Worm (Caenorhabditis elegans) whole organism, mixed stage, embryonic: Measurements from ENCODE around the gene ogt-1.
A peak's percentile ranks its signal among the peaks of the same experiment; 100 is the strongest.
"Not testable (repeated sequence)": the region's sequence is repeated elsewhere in the genome, so short reads cannot be mapped to it uniquely, and the experiment has no call there.

Experiments
- ceh-39 ChIP-seq: fragments of 150-350 bp; optimal IDR thresholded peaks from 2 replicates; lab custom pipeline; 2014; ENCODE audit warnings: missing biosample characterization, missing genetic modification characterization
- ceh-43 ChIP-seq: fragments of 200-800 bp; sonication (Bioruptor generic); optimal IDR thresholded peaks from 2 replicates; lab custom pipeline; 2018; ENCODE audit warnings: mild to moderate bottlenecking, missing genetic modification characterization, moderate library complexity, missing compliant biosample characterization
- ceh-83 ChIP-seq: fragments of 200-800 bp; sonication (Bioruptor generic); optimal IDR thresholded peaks from 2 replicates; lab custom pipeline; 2018; ENCODE audit warnings: mild to moderate bottlenecking, missing genetic modification characterization, missing compliant biosample characterization
- ces-1 ChIP-seq: fragments of 150-350 bp; optimal IDR thresholded peaks from 2 replicates; lab custom pipeline; 2014; ENCODE audit warnings: missing biosample characterization, missing genetic modification reagents, missing genetic modification characterization
- elt-1 ChIP-seq: sonication (generic microtip); optimal IDR thresholded peaks from 2 replicates; lab custom pipeline; 2017; ENCODE audit warnings: missing genetic modification characterization, mild to moderate bottlenecking, missing compliant biosample characterization, antibody characterized with exemption, moderate library complexity, borderline replicate concordance; ENCODE audit not compliant: insufficient read depth
- elt-3 ChIP-seq: fragments of 150-350 bp; optimal IDR thresholded peaks from 2 replicates; lab custom pipeline; 2014; ENCODE audit warnings: missing biosample characterization, missing genetic modification characterization
- flh-1 ChIP-seq: fragments of 200-800 bp; sonication (Bioruptor generic); optimal IDR thresholded peaks from 2 replicates; lab custom pipeline; 2018; ENCODE audit warnings: mild to moderate bottlenecking, missing genetic modification characterization, moderate library complexity, missing compliant biosample characterization
- ham-2 ChIP-seq: fragments of 200-800 bp; sonication (Bioruptor generic); optimal IDR thresholded peaks from 2 replicates; lab custom pipeline; 2018; ENCODE audit warnings: mild to moderate bottlenecking, missing genetic modification characterization, missing compliant biosample characterization
- hlh-1 ChIP-seq: fragments of 150-350 bp; optimal IDR thresholded peaks from 2 replicates; lab custom pipeline; 2014; ENCODE audit warnings: missing biosample characterization, missing genetic modification reagents, missing genetic modification characterization
- lin-13 ChIP-seq: fragments of 150-350 bp; optimal IDR thresholded peaks from 2 replicates; lab custom pipeline; 2014; ENCODE audit warnings: missing biosample characterization, missing genetic modification characterization
- lin-32 ChIP-seq: fragments of 200-800 bp; sonication (Bioruptor generic); optimal IDR thresholded peaks from 2 replicates; lab custom pipeline; 2018; ENCODE audit warnings: mild to moderate bottlenecking, missing genetic modification characterization, missing compliant biosample characterization
- lsy-2 ChIP-seq: fragments of 150-350 bp; optimal IDR thresholded peaks from 2 replicates; lab custom pipeline; 2014; ENCODE audit warnings: missing biosample characterization, missing genetic modification characterization
- mep-1 ChIP-seq: fragments of 150-350 bp; optimal IDR thresholded peaks from 2 replicates; lab custom pipeline; 2017; ENCODE audit warnings: missing biosample characterization, missing genetic modification reagents, missing genetic modification characterization, inconsistent platforms
- mls-2 ChIP-seq: sonication (generic microtip); optimal IDR thresholded peaks from 2 replicates; lab custom pipeline; 2016; ENCODE audit warnings: mild to moderate bottlenecking, missing genetic modification characterization, moderate library complexity, missing compliant biosample characterization
- nhr-28 ChIP-seq: fragments of 150-350 bp; optimal IDR thresholded peaks from 2 replicates; lab custom pipeline; 2014; ENCODE audit warnings: missing biosample characterization, missing genetic modification characterization
- sem-2 ChIP-seq: fragments of 200-800 bp; sonication (Bioruptor generic); optimal IDR thresholded peaks from 2 replicates; lab custom pipeline; 2018; ENCODE audit warnings: mild to moderate bottlenecking, missing genetic modification characterization, missing compliant biosample characterization
- snpc-4 ChIP-seq: fragments of 150-350 bp; optimal IDR thresholded peaks from 2 replicates; lab custom pipeline; 2014; ENCODE audit warnings: missing biosample characterization, missing genetic modification characterization
- tbx-8 ChIP-seq: fragments of 200-800 bp; sonication (Bioruptor generic); optimal IDR thresholded peaks from 2 replicates; lab custom pipeline; 2018; ENCODE audit warnings: mild to moderate bottlenecking, missing genetic modification characterization, moderate library complexity, missing compliant biosample characterization
- unc-39 ChIP-seq: fragments of 150-350 bp; optimal IDR thresholded peaks from 2 replicates; lab custom pipeline; 2014; ENCODE audit warnings: missing biosample characterization, missing genetic modification characterization
- unc-62 ChIP-seq: fragments of 150-350 bp; optimal IDR thresholded peaks from 2 replicates; lab custom pipeline; 2014; ENCODE audit warnings: missing biosample characterization, missing genetic modification reagents, missing genetic modification characterization
- zip-8 ChIP-seq: fragments of 150-350 bp; optimal IDR thresholded peaks from 2 replicates; lab custom pipeline; 2014; ENCODE audit warnings: missing biosample characterization, missing genetic modification characterization
- ztf-11 ChIP-seq: fragments of 150-350 bp; optimal IDR thresholded peaks from 2 replicates; lab custom pipeline; 2014; ENCODE audit warnings: missing biosample characterization, missing genetic modification characterization

Gene ogt-1

ce11 chrIII:7142172-7142601 lies 11.4 kb downstream of the ogt-1 start:
- peak; percentile 5 for TF ChIP-seq ces-1 (GFP tag; lab: Kevin White, UChicago)
- TF ChIP-seq mep-1 (tag; lab: Kevin White, UChicago): no peak

ce11 chrIII:7141285-7141715 lies 12.3 kb downstream of the ogt-1 start:
- TF ChIP-seq mep-1 (tag; lab: Kevin White, UChicago): no peak
- peak; percentile 19 for TF ChIP-seq hlh-1 (tag; lab: Kevin White, UChicago)
- TF ChIP-seq ceh-43 (GFP tag; lab: Kevin White, UChicago): no peak
- no peak for TF ChIP-seq elt-1 (tag; lab: Kevin White, UChicago)
- TF ChIP-seq mls-2 (tag; lab: Kevin White, UChicago): no peak
- no peak for TF ChIP-seq sem-2 (GFP tag; lab: Kevin White, UChicago)

ce11 chrIII:7140228-7140710 lies 13.3 kb downstream of the ogt-1 start:
- TF ChIP-seq zip-8 (tag; lab: Kevin White, UChicago) (no peak), lin-13 (tag; lab: Kevin White, UChicago) (no peak), ceh-83 (GFP tag; lab: Kevin White, UChicago) (peak; percentile 74), ztf-11 (tag; lab: Kevin White, UChicago) (no peak), ham-2 (GFP tag; lab: Kevin White, UChicago) (no peak), lin-32 (GFP tag; lab: Kevin White, UChicago) (no peak)

- no peak for TF ChIP-seq ces-1 (GFP tag; lab: Kevin White, UChicago)
- no peak for TF ChIP-seq ceh-39
These were observed 15.4 kb downstream of the ogt-1 start, which contains the start of gene B0280.11 for ce11 chrIII:7138178-7138577. Gene B0280.11 (minus strand): TSS chrIII:7138278.

- no peak for TF ChIP-seq elt-1 (tag; lab: Kevin White, UChicago)
- no peak for TF ChIP-seq zip-8 (tag; lab: Kevin White, UChicago)
- no peak for TF ChIP-seq tbx-8 (GFP tag; lab: Kevin White, UChicago)
- TF ChIP-seq hlh-1 (tag; lab: Kevin White, UChicago): no peak
These were observed 17.6 kb downstream of the ogt-1 start, which contains the start of gene B0280.17 for ce11 chrIII:7136015-7136414. Gene B0280.17 (minus strand): TSS chrIII:7136115.

- no peak for TF ChIP-seq elt-3 (tag; lab: Kevin White, UChicago)
- peak; percentile 27 for TF ChIP-seq ces-1 (GFP tag; lab: Kevin White, UChicago)
These were observed 20.0 kb downstream of the ogt-1 start, which contains the start of the genes pot-1 and ggtb-1 for ce11 chrIII:7133559-7133958. Gene pot-1 (minus strand): TSS chrIII:7133678. Gene ggtb-1 (plus strand): TSS chrIII:7133766.

ce11 chrIII:7128601-7129000 lies 25.0 kb downstream of the ogt-1 start, which contains the start of gene viro-2:
Gene viro-2 (plus strand): TSS chrIII:7128901.
- TF ChIP-seq unc-62 (GFP tag; lab: Kevin White, UChicago); nhr-28 (tag; lab: Kevin White, UChicago); tbx-8 (GFP tag; lab: Kevin White, UChicago): not testable (repeated sequence)

ce11 chrIII:7124364-7124763 lies 29.2 kb downstream of the ogt-1 start, which contains the start of gene B0280.2:
Gene B0280.2 (plus strand): TSS chrIII:7124664.
- TF ChIP-seq ztf-11 (tag; lab: Kevin White, UChicago) (no peak), mls-2 (tag; lab: Kevin White, UChicago) (no peak), hlh-1 (tag; lab: Kevin White, UChicago) (no peak), lsy-2 (tag; lab: Kevin White, UChicago) (no peak), zip-8 (tag; lab: Kevin White, UChicago) (no peak), ceh-83 (GFP tag; lab: Kevin White, UChicago) (no peak), nhr-28 (tag; lab: Kevin White, UChicago) (no peak)

- no peak for TF ChIP-seq tbx-8 (GFP tag; lab: Kevin White, UChicago)
- no peak for TF ChIP-seq elt-1 (tag; lab: Kevin White, UChicago)
- no peak for TF ChIP-seq unc-39
- TF ChIP-seq flh-1 (GFP tag; lab: Kevin White, UChicago): no peak
- no peak for TF ChIP-seq zip-8 (tag; lab: Kevin White, UChicago)
- no peak for TF ChIP-seq lin-13 (tag; lab: Kevin White, UChicago)
- TF ChIP-seq ces-1 (GFP tag; lab: Kevin White, UChicago): peak; percentile 47
- no peak for TF ChIP-seq sem-2 (GFP tag; lab: Kevin White, UChicago)
- TF ChIP-seq lsy-2 (tag; lab: Kevin White, UChicago): peak; percentile 92
- TF ChIP-seq snpc-4 (tag; lab: Kevin White, UChicago): no peak
These were observed 30.7 kb downstream of the ogt-1 start, which contains the start of the genes B0280.9 and rpia-1 for ce11 chrIII:7122860-7123259. Gene B0280.9 (minus strand): TSS chrIII:7122895. Gene rpia-1 (plus strand): TSS chrIII:7123128.
